Worm (Caenorhabditis elegans): ENCODE data around the gene nlp-70.

nlp-70 gene

ce11 chrV:234572-234971, 38.2 kb downstream of the nlp-70 start, which contains the start of gene kin-33:
TSS of gene kin-33 (minus strand) at chrV:234672.
- TF ChIP-seq unc-62 (GFP tag; optimal IDR thresholded peaks at IDR 0.05) (no peak), akir-1 (GFP tag; optimal IDR thresholded peaks at IDR 0.05) (no peak), sdz-38 (tag; optimal IDR thresholded peaks at IDR 0.05) (no peak), tbx-9 (tag; optimal IDR thresholded peaks at IDR 0.05; ENCODE audit: borderline replicate concordance) (no peak), egrh-3 (GFP tag; IDR thresholded peaks at IDR 0.05) (no peak), rcor-1 (GFP tag; IDR thresholded peaks at IDR 0.05) (no peak), ceh-40 (GFP tag; IDR thresholded peaks at IDR 0.05) (no peak), hmg-1.2 (GFP tag; IDR thresholded peaks at IDR 0.05) (no peak), hlh-12 (tag; optimal IDR thresholded peaks at IDR 0.05) (no peak), lag-1 (GFP tag; IDR thresholded peaks at IDR 0.05) (no peak), xnd-1 (tag; optimal IDR thresholded peaks at IDR 0.05) (no peak), hmg-20 (GFP tag; IDR thresholded peaks at IDR 0.05) (no peak), atf-7 (tag; optimal IDR thresholded peaks at IDR 0.05) (no peak), attf-3 (GFP tag; conservative IDR thresholded peaks at IDR 0.05) (no peak), Y53G8AR.9 (GFP tag; conservative IDR thresholded peaks at IDR 0.05) (no peak), bed-1 (GFP tag; IDR thresholded peaks at IDR 0.05) (no peak)
